Worm (Caenorhabditis elegans): ENCODE measurements around the gene cyp-13A12.

The cyp-13A12 gene

ce11 chrIII:13067884-13068767 lies 43.8 kb downstream of the cyp-13A12 start (continued):
- TF ChIP-seq nfyb-1 (GFP tag; IDR thresholded peaks at IDR 0.05) (peak; percentile 83; the same call in 1 of the 2 replicates), unc-130 (GFP tag; optimal IDR thresholded peaks at IDR 0.05) (no peak), ztf-26 (tag; optimal IDR thresholded peaks at IDR 0.05) (peak; percentile 29), repo-1 (tag; optimal IDR thresholded peaks at IDR 0.05) (no peak), T26A5.8 (tag; optimal IDR thresholded peaks at IDR 0.05) (no peak), F22D6.2 (tag; optimal IDR thresholded peaks at IDR 0.05) (no peak), ceh-79 (tag; optimal IDR thresholded peaks at IDR 0.05) (no peak), hsf-1 (GFP tag; IDR thresholded peaks at IDR 0.05) (peak; percentile 37; the same call in 1 of the 2 replicates), nhr-90 (tag; optimal IDR thresholded peaks at IDR 0.05) (peak; percentile 32), aptf-2 (GFP tag; conservative IDR thresholded peaks at IDR 0.05) (no peak), somi-1 (GFP tag; optimal IDR thresholded peaks at IDR 0.05) (no peak), bed-2 (GFP tag; IDR thresholded peaks at IDR 0.05) (peak; percentile 12; the same call in 1 of the 2 replicates), B0035.1 (tag; optimal IDR thresholded peaks at IDR 0.05) (no peak), ekl-4 (GFP tag; IDR thresholded peaks at IDR 0.05) (peak; percentile 53), hrde-1 (tag; optimal IDR thresholded peaks at IDR 0.05; ENCODE audit: borderline replicate concordance) (no peak), cebp-1 (GFP tag; IDR thresholded peaks at IDR 0.05) (peak; percentile 23; the same call in 1 of the 2 replicates), cebp-1 (tag; optimal IDR thresholded peaks at IDR 0.05) (peak; percentile 79), K12H6.12 (tag; optimal IDR thresholded peaks at IDR 0.05) (peak; percentile 95), atf-7 (tag; optimal IDR thresholded peaks at IDR 0.05) (no peak), lin-54 (GFP tag; optimal IDR thresholded peaks at IDR 0.05) (peak; percentile 42), nhr-179 (tag; optimal IDR thresholded peaks at IDR 0.05) (no peak), chd-7 (tag; optimal IDR thresholded peaks at IDR 0.05) (peak; percentile 47), akir-1 (GFP tag; optimal IDR thresholded peaks at IDR 0.05) (peak; percentile 67), snpc-1.3 (tag; optimal IDR thresholded peaks at IDR 0.05; ENCODE audit: insufficient read depth) (peak; percentile 3), lin-35 (GFP tag; optimal IDR thresholded peaks at IDR 0.05) (peak in 1 of 3 experiments; percentile 61), aptf-3 (GFP tag; IDR thresholded peaks at IDR 0.05) (no peak), him-1 (tag; optimal IDR thresholded peaks at IDR 0.05) (no peak), attf-3 (GFP tag; conservative IDR thresholded peaks at IDR 0.05) (no peak), ztf-22 (GFP tag; optimal IDR thresholded peaks at IDR 0.05) (peak; percentile 3), ceh-58 (GFP tag; IDR thresholded peaks at IDR 0.05) (no peak), snpc-3.4 (tag; optimal IDR thresholded peaks at IDR 0.05) (no peak), hmg-20 (GFP tag; IDR thresholded peaks at IDR 0.05) (no peak), snpc-4 (GFP tag; optimal IDR thresholded peaks at IDR 0.05) (no peak), snpc-4 (tag; optimal IDR thresholded peaks at IDR 0.05) (peak in 3 of 4 experiments; percentile 41 to 60 (median 52)), egl-18 (GFP tag; IDR thresholded peaks at IDR 0.05) (no peak), pha-4 (tag; optimal IDR thresholded peaks at IDR 0.05) (no peak), Y79H2A.3 (GFP tag; conservative IDR thresholded peaks at IDR 0.05) (no peak), gei-17 (GFP tag; optimal IDR thresholded peaks at IDR 0.05) (peak; percentile 27), tbp1 (GFP tag; optimal IDR thresholded peaks at IDR 0.05) (peak; percentile 44), egrh-3 (GFP tag; IDR thresholded peaks at IDR 0.05) (peak; percentile 55), rec-8 (tag; optimal IDR thresholded peaks at IDR 0.05) (no peak), B0336.3 (GFP tag; IDR thresholded peaks at IDR 0.05) (peak; percentile 82), Y67H2A.10 (GFP tag; conservative IDR thresholded peaks at IDR 0.05) (no peak), dpl-1 (GFP tag; optimal IDR thresholded peaks at IDR 0.05) (no peak), lsl-1 (GFP tag; optimal IDR thresholded peaks at IDR 0.05) (no peak), tbx-9 (tag; optimal IDR thresholded peaks at IDR 0.05; ENCODE audit: borderline replicate concordance) (no peak), lag-1 (GFP tag; IDR thresholded peaks at IDR 0.05) (no peak)
